Fruit fly (Drosophila melanogaster) whole organism, wandering third instar larva: ENCODE data around the gene kek4.

Source experiments
- Dfd ChIP-seq: fragments of >200 bp; optimal IDR thresholded peaks from 2 replicates; lab custom pipeline; 2017; ENCODE audit warnings: missing biosample characterization, missing genetic modification characterization
- Jra ChIP-seq: sonication (Bioruptor generic); optimal IDR thresholded peaks from 2 replicates; lab custom pipeline; 2016; ENCODE audit warnings: missing biosample characterization, missing genetic modification characterization
- OdsH ChIP-seq: fragments of 200-800 bp; sonication (Bioruptor generic); optimal IDR thresholded peaks from 2 replicates; lab custom pipeline; 2016; ENCODE audit warnings: missing biosample characterization, mild to moderate bottlenecking, missing genetic modification characterization
- Rel ChIP-seq, 2 experiments: fragments of 200-800 bp; sonication (Bioruptor generic) in 1 of 2; optimal IDR thresholded peaks; 2 replicates in 1 of 2; 3 replicates in 1 of 2; lab custom pipeline; 2016 to 2019; ENCODE audit warnings: mild to moderate bottlenecking in 2 of 2, missing biosample characterization in 2 of 2, missing genetic modification characterization in 2 of 2, moderate library complexity in 1 of 2
- fru ChIP-seq: fragments of 200-800 bp; sonication (Bioruptor generic); optimal IDR thresholded peaks from 3 replicates; lab custom pipeline; 2016; ENCODE audit warnings: missing biosample characterization, mild to moderate bottlenecking, missing genetic modification characterization
- usp ChIP-seq: fragments of >200 bp; optimal IDR thresholded peaks from 2 replicates; lab custom pipeline; 2017; ENCODE audit warnings: missing biosample characterization, missing genetic modification characterization

dm6 chr2L:13219281-13220092 is 4.3 kb upstream of the kek4 start, which contains the start of the genes CG9426 and mRF1:
- TF ChIP-seq Rel (GFP tag; optimal IDR thresholded peaks at IDR 0.05; lab: Kevin White, UChicago) (no peak), Rel (tag; optimal IDR thresholded peaks at IDR 0.05; lab: Kevin White, UChicago) (peak; percentile 1), fru (GFP tag; lab: Kevin White, UChicago) (peak; percentile 0), usp (no peak), Dfd (GFP tag; lab: Kevin White, UChicago) (no peak), OdsH (no peak), Jra (GFP tag; lab: Kevin White, UChicago) (peak; percentile 37)
